Fruit fly (Drosophila melanogaster): ENCODE measurements around the gene CG13970.

The CG13970 gene

dm6 chr2L:20098194-20098593 lies 5.8 kb downstream of the CG13970 start (continued):
- TF ChIP-seq Myb (GFP tag; optimal IDR thresholded peaks at IDR 0.05) (peak; percentile 32), bbx (GFP tag; IDR thresholded peaks at IDR 0.05; ENCODE audit: partially characterized antibody) (peak; percentile 10; the same call in 1 of the 2 replicates), Lhr (GFP tag; optimal IDR thresholded peaks at IDR 0.05) (peak; percentile 35), slbo (GFP tag; IDR thresholded peaks at IDR 0.05) (peak; percentile 24; the same call in 1 of the 2 replicates), inv (GFP tag; IDR thresholded peaks at IDR 0.05; ENCODE audit: partially characterized antibody) (no peak), sob (GFP tag; IDR thresholded peaks at IDR 0.05) (peak; percentile 13; the same call in 1 of the 2 replicates), CG17912 (GFP tag; optimal IDR thresholded peaks at IDR 0.05) (no peak), CG34224 (GFP tag; IDR thresholded peaks at IDR 0.05; ENCODE audit: partially characterized antibody) (0 out of 3 replicates have a peak, but pooled peaks have one; percentile 1), CG1603 (tag; optimal IDR thresholded peaks at IDR 0.05) (peak; percentile 37), slp2 (GFP tag; optimal IDR thresholded peaks at IDR 0.05) (no peak), Med (GFP tag) (peak; percentile 67), Ada2b (GFP tag; IDR thresholded peaks at IDR 0.05) (0 out of 2 replicates have a peak, but pooled peaks have one; percentile 20), lmd (GFP tag; IDR thresholded peaks at IDR 0.05) (0 out of 2 replicates have a peak, but pooled peaks have one; percentile 7), Ets65A (GFP tag) (peak; percentile 20), CG2202 (tag; optimal IDR thresholded peaks at IDR 0.05) (no peak)

dm6 chr2L:20097773-20098172 lies 6.2 kb downstream of the CG13970 start:
- 0 out of 2 replicates have a peak, but pooled peaks have one; percentile 31 for TF ChIP-seq Dref (GFP tag; IDR thresholded peaks at IDR 0.05)
- peak; percentile 51; the same call in 1 of the 4 replicates for TF ChIP-seq chinmo (GFP tag; IDR thresholded peaks at IDR 0.05; ENCODE audit: partially characterized antibody)
- 0 out of 3 replicates have a peak, but pooled peaks have one; percentile 40 for TF ChIP-seq z (GFP tag; IDR thresholded peaks at IDR 0.05)
- no peak for TF ChIP-seq Dip2 (GFP tag; IDR thresholded peaks at IDR 0.05)
- no peak for TF ChIP-seq amos (GFP tag; IDR thresholded peaks at IDR 0.05; ENCODE audit: partially characterized antibody)
- TF ChIP-seq CG10267 (tag; optimal IDR thresholded peaks at IDR 0.05), result no peak
- no peak for TF ChIP-seq CG17385 (GFP tag; optimal IDR thresholded peaks at IDR 0.05)
- TF ChIP-seq dm (GFP tag; optimal IDR thresholded peaks at IDR 0.05), result peak; percentile 15
- no peak for TF ChIP-seq CG8290 (GFP tag; optimal IDR thresholded peaks at IDR 0.05)
- peak in 1 of 2 experiments; percentile 42 for TF ChIP-seq CG8290 (tag; optimal IDR thresholded peaks at IDR 0.05)
- peak; percentile 63 for TF ChIP-seq Deaf1 (tag; optimal IDR thresholded peaks at IDR 0.05)
- TF ChIP-seq kni (GFP tag; optimal IDR thresholded peaks at IDR 0.05), result peak; percentile 67
- no peak for TF ChIP-seq dpn (GFP tag; optimal IDR thresholded peaks at IDR 0.05)
- TF ChIP-seq pum (GFP tag; optimal IDR thresholded peaks at IDR 0.05), result no peak
- no peak for TF ChIP-seq CG5953 (GFP tag; IDR thresholded peaks at IDR 0.05)
- TF ChIP-seq stc (GFP tag; IDR thresholded peaks at IDR 0.05), result peak; percentile 17; the same call in 1 of the 2 replicates
- 0 out of 2 replicates have a peak, but pooled peaks have one; percentile 11 for TF ChIP-seq CG11696 (GFP tag; IDR thresholded peaks at IDR 0.05)
- peak in 1 of 2 experiments; percentile 34 for TF ChIP-seq Dfd (GFP tag; optimal IDR thresholded peaks at IDR 0.05)
- TF ChIP-seq CG34224 (GFP tag; IDR thresholded peaks at IDR 0.05; ENCODE audit: partially characterized antibody), result peak; percentile 41; the same call in 1 of the 3 replicates
- TF ChIP-seq ato (GFP tag; IDR thresholded peaks at IDR 0.05; ENCODE audit: partially characterized antibody), result 0 out of 2 replicates have a peak, but pooled peaks have one; percentile 6
- TF ChIP-seq cwo (GFP tag; optimal IDR thresholded peaks at IDR 0.05), result peak; percentile 54
- TF ChIP-seq Hr39 (optimal IDR thresholded peaks at IDR 0.05), result peak; percentile 94
- peak; percentile 12; the same call in 1 of the 2 replicates for TF ChIP-seq tna (GFP tag; IDR thresholded peaks at IDR 0.05; ENCODE audit: partially characterized antibody)
- no peak for TF ChIP-seq sob (GFP tag; IDR thresholded peaks at IDR 0.05)
- TF ChIP-seq CG34376 (GFP tag; optimal IDR thresholded peaks at IDR 0.05), result no peak
- TF ChIP-seq CG8478 (optimal IDR thresholded peaks at IDR 0.05), result peak; percentile 74
- TF ChIP-seq CG6854 (GFP tag; optimal IDR thresholded peaks at IDR 0.05), result no peak
- peak; percentile 9; the same call in 1 of the 2 replicates for TF ChIP-seq ara (GFP tag; IDR thresholded peaks at IDR 0.05)
- peak; percentile 92 for TF ChIP-seq cg (GFP tag; optimal IDR thresholded peaks at IDR 0.05)
- TF ChIP-seq crol (GFP tag; IDR thresholded peaks at IDR 0.05), result 0 out of 2 replicates have a peak, but pooled peaks have one; percentile 28
- TF ChIP-seq CG17612 (GFP tag; IDR thresholded peaks at IDR 0.05), result no peak
- TF ChIP-seq CG11504 (tag; optimal IDR thresholded peaks at IDR 0.05), result no peak
- TF ChIP-seq CG4360 (GFP tag; IDR thresholded peaks at IDR 0.05), result no peak
- peak; percentile 89 for TF ChIP-seq CG2199 (GFP tag; IDR thresholded peaks at IDR 0.05)
- peak; percentile 31; the same call in 1 of the 3 replicates for TF ChIP-seq CG7963 (GFP tag; IDR thresholded peaks at IDR 0.05; ENCODE audit: partially characterized antibody)
- peak; percentile 87 for TF ChIP-seq CG4707 (GFP tag; optimal IDR thresholded peaks at IDR 0.05)

Measured in whole organism, embryonic.